Worm (Caenorhabditis elegans) whole organism, midembryonic: Measurements from ENCODE around the gene Y14H12A.1.

ENCODE experiments used
- T22C8.4 ChIP-seq: fragments of 200-800 bp; sonication (Bioruptor generic); IDR thresholded peaks from 2 replicates; pipeline ENCODE4 v1.3.6; 2022; ENCODE audit warnings: missing genetic modification characterization, missing compliant biosample characterization
- ztf-29 ChIP-seq: fragments of 200-800 bp; sonication (Bioruptor generic); IDR thresholded peaks from 2 replicates; pipeline ENCODE4 v1.3.6; 2022; ENCODE audit warnings: missing genetic modification reagents, missing genetic modification characterization, missing compliant biosample characterization

ce11 chrII:4042696-4043095 lies 49.7 kb downstream of the Y14H12A.1 start:
- no peak for TF ChIP-seq ztf-29 (GFP tag; lab: Robert Waterston, UW)
- no peak for TF ChIP-seq T22C8.4 (GFP tag; lab: Robert Waterston, UW)
